Worm (Caenorhabditis elegans) whole organism, midembryonic: ENCODE results near the gene clec-55.

Experiments
- T22C8.4 ChIP-seq: fragments of 200-800 bp; sonication (Bioruptor generic); IDR thresholded peaks from 2 replicates; pipeline ENCODE4 v1.3.6; 2022; ENCODE audit warnings: missing genetic modification characterization, missing compliant biosample characterization
- cog-1 ChIP-seq: sonication (generic microtip); optimal IDR thresholded peaks from 2 replicates; lab custom pipeline; 2016; ENCODE audit warnings: missing genetic modification characterization, missing compliant biosample characterization
- flt-1 ChIP-seq: fragments of 200-800 bp; sonication (Bioruptor generic); IDR thresholded peaks from 2 replicates; pipeline ENCODE4 v1.3.6; 2022; ENCODE audit warnings: missing genetic modification characterization, missing compliant biosample characterization
- klf-2 ChIP-seq: fragments of 200-800 bp; sonication (Bioruptor generic); conservative IDR thresholded peaks from 2 replicates; pipeline ENCODE4 v1.3.6; 2022; ENCODE audit warnings: missing genetic modification reagents, missing genetic modification characterization, missing compliant biosample characterization
- med-1 ChIP-seq: sonication (generic microtip); optimal IDR thresholded peaks from 2 replicates; lab custom pipeline; 2017; ENCODE audit warnings: missing genetic modification characterization, mild to moderate bottlenecking, missing compliant biosample characterization, antibody characterized with exemption, missing genetic modification reagents; ENCODE audit not compliant: insufficient read depth
- tab-1 ChIP-seq: fragments of 200-800 bp; sonication (Bioruptor generic); IDR thresholded peaks from 2 replicates; pipeline ENCODE4 v1.3.6; 2022; ENCODE audit warnings: missing genetic modification characterization, missing compliant biosample characterization
- ztf-23 ChIP-seq: fragments of 200-800 bp; sonication (Bioruptor generic); IDR thresholded peaks from 2 replicates; pipeline ENCODE4 v1.3.6; 2022; ENCODE audit warnings: missing genetic modification reagents, missing genetic modification characterization, missing compliant biosample characterization
- ztf-29 ChIP-seq: fragments of 200-800 bp; sonication (Bioruptor generic); IDR thresholded peaks from 2 replicates; pipeline ENCODE4 v1.3.6; 2022; ENCODE audit warnings: missing genetic modification reagents, missing genetic modification characterization, missing compliant biosample characterization

ce11 chrV:14506713-14507675 lies 27.9 kb downstream of the clec-55 start:
- TF ChIP-seq klf-2 (GFP tag; lab: Robert Waterston, UW) (no peak), ztf-29 (peak; percentile 13; the same call in 1 of the 2 replicates), T22C8.4 (GFP tag; lab: Robert Waterston, UW) (no peak), med-1 (no peak), cog-1 (no peak), ztf-23 (no peak), flt-1 (GFP tag; lab: Robert Waterston, UW) (no peak), tab-1 (GFP tag; lab: Robert Waterston, UW) (no peak)
